Fruit fly (Drosophila melanogaster): ENCODE data around the gene yin.

The yin gene

DNA sequence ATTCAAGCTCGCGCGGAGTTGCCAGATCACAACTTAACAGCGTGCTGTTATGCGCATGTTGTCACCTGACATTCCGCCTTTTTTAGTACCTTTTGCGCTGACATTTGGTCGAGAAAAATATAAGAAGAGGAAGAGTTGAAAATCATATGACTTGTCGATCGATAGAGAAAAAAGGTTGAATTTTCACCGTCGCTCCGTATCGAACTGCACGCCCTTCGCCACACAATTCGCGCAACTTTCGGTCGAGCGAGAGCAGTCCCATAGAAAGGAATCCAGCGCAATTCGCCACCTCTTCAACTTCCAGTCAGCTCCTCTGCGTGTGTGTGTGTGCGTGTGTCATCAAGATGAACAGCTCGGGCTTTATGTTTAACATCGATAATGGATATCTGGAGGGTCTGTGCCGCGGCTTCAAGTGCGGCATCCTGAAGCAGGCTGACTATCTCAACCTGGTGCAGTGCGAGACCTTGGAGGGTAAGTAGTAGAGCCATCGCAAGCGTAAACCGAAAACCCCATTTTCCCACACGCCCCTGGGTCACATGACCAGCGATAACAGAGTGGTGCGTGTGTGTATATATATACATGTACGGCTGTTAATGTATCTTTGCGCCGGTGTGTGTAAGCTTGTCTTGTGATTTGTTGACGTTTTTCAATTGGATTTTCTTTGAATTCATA, 9.0 kb upstream of the yin start, which contains the start of gene VhaAC39-1:
TSS of gene VhaAC39-1 (plus strand) at position 104 of the 672 bp plus-strand sequence.
- TF ChIP-seq svp (GFP tag) (peak; percentile 93), CG16779 (tag; optimal IDR thresholded peaks at IDR 0.05) (no peak), CG10669 (GFP tag; optimal IDR thresholded peaks at IDR 0.05) (no peak), CG11762 (GFP tag; optimal IDR thresholded peaks at IDR 0.05; ENCODE audit: insufficient read depth) (no peak), Gug (GFP tag; IDR thresholded peaks at IDR 0.05) (no peak), Eip78C (GFP tag) (peak; percentile 69), ss (GFP tag; optimal IDR thresholded peaks at IDR 0.05) (peak in 1 of 2 experiments; percentile 25), achi (GFP tag; optimal IDR thresholded peaks at IDR 0.05) (peak; percentile 99)

DNA sequence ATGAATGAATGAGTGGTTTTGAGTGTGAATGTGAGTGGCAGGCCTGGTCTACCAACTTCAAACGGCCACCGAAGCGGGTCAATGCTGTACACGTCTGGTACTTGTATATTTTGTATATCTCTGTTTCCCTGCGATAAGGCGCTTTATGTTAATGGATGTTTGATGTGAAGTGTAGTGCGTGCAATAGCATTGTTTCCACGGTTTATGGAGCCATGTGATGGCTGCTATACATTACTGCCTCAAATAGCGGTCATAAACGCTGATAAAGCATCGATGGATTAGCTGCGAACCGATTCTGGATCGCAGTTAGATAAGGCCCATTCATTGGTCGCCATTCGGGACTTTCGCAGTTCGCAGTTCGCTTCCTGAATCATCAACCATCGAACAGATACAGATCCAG, 3.2 kb upstream of the yin start:
- TF ChIP-seq salr (GFP tag; optimal IDR thresholded peaks at IDR 0.05) (no peak), CG9139 (GFP tag; optimal IDR thresholded peaks at IDR 0.05) (no peak), Met (GFP tag; optimal IDR thresholded peaks at IDR 0.05) (no peak), Hr38 (GFP tag; optimal IDR thresholded peaks at IDR 0.05) (no peak), CG8119 (GFP tag; IDR thresholded peaks at IDR 0.05) (no peak), CG34406 (GFP tag; optimal IDR thresholded peaks at IDR 0.05) (no peak), CG10669 (GFP tag; optimal IDR thresholded peaks at IDR 0.05) (no peak)

DNA sequence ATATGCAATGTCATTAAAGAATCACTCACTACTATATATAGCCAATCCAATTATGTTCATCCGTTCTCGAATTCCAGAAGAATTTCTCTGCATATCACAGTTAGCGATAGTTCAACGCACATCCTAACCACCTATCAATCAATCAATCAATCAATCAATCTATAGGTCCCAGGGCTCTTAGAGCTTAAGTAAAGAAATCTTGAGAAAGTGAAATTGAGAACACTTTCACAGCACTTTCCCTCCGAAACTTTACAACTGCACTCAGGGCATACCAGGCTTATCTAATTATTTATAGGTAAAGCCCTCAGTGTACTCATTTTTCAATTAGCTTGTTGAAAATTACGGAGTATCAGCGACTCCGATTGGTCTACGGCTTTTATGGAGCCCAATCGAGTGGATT, 2.7 kb upstream of the yin start:
- TF ChIP-seq salr (GFP tag; optimal IDR thresholded peaks at IDR 0.05), result no peak
- TF ChIP-seq CG9139 (GFP tag; optimal IDR thresholded peaks at IDR 0.05), result no peak
- no peak for TF ChIP-seq Lpt (GFP tag; optimal IDR thresholded peaks at IDR 0.05)

DNA sequence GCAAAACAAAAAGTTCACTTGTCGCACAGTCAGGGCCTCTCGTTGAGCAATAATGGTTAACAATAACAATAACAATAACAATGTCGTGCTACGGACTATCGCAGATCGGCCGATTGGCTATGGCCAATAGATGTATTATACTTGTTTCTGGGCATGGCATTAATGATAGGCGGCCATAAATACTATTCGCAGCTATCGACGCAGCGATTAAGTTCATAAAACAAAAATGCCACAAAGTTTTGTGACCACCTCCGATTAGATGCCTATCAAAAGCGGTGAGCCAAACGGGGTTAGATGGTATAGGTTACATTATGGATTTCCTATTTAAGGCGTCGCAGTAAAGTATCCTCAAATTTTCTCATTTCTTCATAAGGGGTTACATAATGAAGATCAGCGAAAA, 1.2 kb downstream of the yin start:
- TF ChIP-seq CG4318 (GFP tag; optimal IDR thresholded peaks at IDR 0.05) (no peak), dsx (GFP tag; optimal IDR thresholded peaks at IDR 0.05; ENCODE audit: poor library complexity, severe bottlenecking) (no peak), vri (GFP tag; optimal IDR thresholded peaks at IDR 0.05) (no peak), CG9139 (GFP tag; optimal IDR thresholded peaks at IDR 0.05) (no peak), Sox14 (GFP tag; optimal IDR thresholded peaks at IDR 0.05) (no peak), fd59A (GFP tag; optimal IDR thresholded peaks at IDR 0.05) (no peak), CG6808 (GFP tag; optimal IDR thresholded peaks at IDR 0.05) (no peak), net (GFP tag; optimal IDR thresholded peaks at IDR 0.05) (no peak), CG8119 (GFP tag; IDR thresholded peaks at IDR 0.05) (no peak), CG7368 (GFP tag; optimal IDR thresholded peaks at IDR 0.05) (no peak), salr (GFP tag; optimal IDR thresholded peaks at IDR 0.05) (no peak), Sox102F (GFP tag; optimal IDR thresholded peaks at IDR 0.05) (no peak), ss (GFP tag; optimal IDR thresholded peaks at IDR 0.05) (no peak), CG8319 (GFP tag; optimal IDR thresholded peaks at IDR 0.05) (no peak), Blimp-1 (GFP tag; optimal IDR thresholded peaks at IDR 0.05) (no peak), CG34406 (GFP tag; optimal IDR thresholded peaks at IDR 0.05) (no peak)

DNA sequence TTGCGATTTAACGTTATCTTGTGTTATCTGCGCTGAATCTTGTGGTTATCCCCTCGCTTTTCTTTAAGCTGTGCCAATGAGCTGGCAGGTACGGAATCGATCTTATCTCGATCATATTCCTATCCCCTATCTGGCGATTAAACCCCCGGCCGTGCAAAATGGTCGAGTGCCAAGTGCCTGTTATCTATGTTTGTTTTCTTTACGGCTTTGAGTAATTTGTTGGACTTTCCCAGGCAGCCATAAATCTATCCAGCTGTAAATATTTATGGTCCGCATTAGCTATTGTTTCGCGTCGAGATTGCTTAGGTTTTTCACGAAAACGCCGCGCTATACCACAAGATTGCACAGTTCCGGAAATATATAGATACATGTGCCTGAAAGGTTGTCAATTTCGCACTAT, 2.6 kb downstream of the yin start:
- peak; percentile 16 for TF ChIP-seq vri (GFP tag; optimal IDR thresholded peaks at IDR 0.05)
- no peak for TF ChIP-seq lz (GFP tag; optimal IDR thresholded peaks at IDR 0.05)
- peak; percentile 36 for TF ChIP-seq fkh (GFP tag; optimal IDR thresholded peaks at IDR 0.05)
- no peak for TF ChIP-seq CG15336 (GFP tag; IDR thresholded peaks at IDR 0.05)
- TF ChIP-seq Met (GFP tag; optimal IDR thresholded peaks at IDR 0.05), result no peak
- TF ChIP-seq fd59A (GFP tag; optimal IDR thresholded peaks at IDR 0.05), result no peak
- no peak for TF ChIP-seq fd85E (GFP tag; optimal IDR thresholded peaks at IDR 0.05)
- TF ChIP-seq Lpt (GFP tag; optimal IDR thresholded peaks at IDR 0.05), result no peak
- no peak for TF ChIP-seq CG8319 (GFP tag; optimal IDR thresholded peaks at IDR 0.05)
- no peak for TF ChIP-seq CG34406 (GFP tag; optimal IDR thresholded peaks at IDR 0.05)
- TF ChIP-seq ss (GFP tag; optimal IDR thresholded peaks at IDR 0.05), result no peak
- TF ChIP-seq Smox (GFP tag; optimal IDR thresholded peaks at IDR 0.05), result no peak

All from whole organism, prepupa.